Worm (Caenorhabditis elegans) whole organism, L2 larva: Measurements from ENCODE around the gene F46H5.4.

Experiments used
- C34F6.9 ChIP-seq: fragments of 150-350 bp; optimal IDR thresholded peaks from 2 replicates; lab custom pipeline; 2014; ENCODE audit warnings: missing biosample characterization, missing genetic modification characterization
- F13H6.1 ChIP-seq: sonication (generic microtip); optimal IDR thresholded peaks from 2 replicates; lab custom pipeline; 2016; ENCODE audit warnings: missing genetic modification characterization, missing compliant biosample characterization
- R02D3.7 ChIP-seq: fragments of 150-350 bp; optimal IDR thresholded peaks from 2 replicates; lab custom pipeline; 2014; ENCODE audit warnings: missing biosample characterization, missing genetic modification characterization
- Y55F3AM.14 ChIP-seq: fragments of 200-800 bp; sonication (Bioruptor generic); optimal IDR thresholded peaks from 2 replicates; lab custom pipeline; 2018; ENCODE audit warnings: mild to moderate bottlenecking, missing genetic modification characterization, missing compliant biosample characterization
- ZK546.5 ChIP-seq: sonication (generic microtip); optimal IDR thresholded peaks from 2 replicates; lab custom pipeline; 2017; ENCODE audit warnings: missing biosample characterization, missing genetic modification characterization
- alr-1 ChIP-seq: fragments of 150-350 bp; optimal IDR thresholded peaks from 2 replicates; lab custom pipeline; 2014; ENCODE audit warnings: missing biosample characterization, missing genetic modification characterization
- aly-2 ChIP-seq: fragments of 150-350 bp; optimal IDR thresholded peaks from 2 replicates; lab custom pipeline; 2014; ENCODE audit warnings: missing biosample characterization, missing genetic modification characterization
- ama-1 ChIP-seq: fragments of 150-350 bp; optimal IDR thresholded peaks from 2 replicates; lab custom pipeline; 2018; ENCODE audit warnings: inconsistent platforms
- blmp-1 ChIP-seq: sonication (generic microtip); optimal IDR thresholded peaks from 2 replicates; lab custom pipeline; 2017; ENCODE audit warnings: missing genetic modification characterization, mild to moderate bottlenecking, missing compliant biosample characterization, antibody characterized with exemption, moderate library complexity; ENCODE audit not compliant: insufficient read depth
- ceh-16 ChIP-seq: fragments of 150-350 bp; optimal IDR thresholded peaks from 2 replicates; lab custom pipeline; 2014; ENCODE audit warnings: missing biosample characterization, missing genetic modification characterization
- ceh-82 ChIP-seq: fragments of 150-350 bp; optimal IDR thresholded peaks from 2 replicates; lab custom pipeline; 2014; ENCODE audit warnings: missing biosample characterization, missing genetic modification characterization
- crh-2 ChIP-seq: sonication (generic microtip); optimal IDR thresholded peaks from 2 replicates; lab custom pipeline; 2017; ENCODE audit warnings: missing biosample characterization, missing genetic modification characterization
- dmd-4 ChIP-seq: sonication (generic microtip); optimal IDR thresholded peaks from 2 replicates; lab custom pipeline; 2017; ENCODE audit warnings: missing biosample characterization, missing genetic modification characterization
- egl-27 ChIP-seq: sonication (generic microtip); optimal IDR thresholded peaks from 3 replicates; lab custom pipeline; 2017; ENCODE audit warnings: missing biosample characterization, missing genetic modification reagents, missing genetic modification characterization
- fos-1 ChIP-seq: fragments of 150-350 bp; optimal IDR thresholded peaks from 2 replicates; lab custom pipeline; 2014; ENCODE audit warnings: missing biosample characterization, missing genetic modification characterization
- gmeb-1 ChIP-seq: fragments of 150-350 bp; optimal IDR thresholded peaks from 2 replicates; lab custom pipeline; 2014; ENCODE audit warnings: missing biosample characterization, missing genetic modification characterization
- lin-11 ChIP-seq: fragments of 150-350 bp; sonication (generic microtip); optimal IDR thresholded peaks from 2 replicates; lab custom pipeline; 2014; ENCODE audit warnings: missing biosample characterization, missing genetic modification characterization, inconsistent platforms, mixed read lengths
- lin-13 ChIP-seq: fragments of 150-350 bp; optimal IDR thresholded peaks from 2 replicates; lab custom pipeline; 2014; ENCODE audit warnings: missing biosample characterization, missing genetic modification reagents, missing genetic modification characterization
- lin-39 ChIP-seq: fragments of 150-350 bp; optimal IDR thresholded peaks from 2 replicates; lab custom pipeline; 2014; ENCODE audit warnings: missing biosample characterization, missing genetic modification reagents, missing genetic modification characterization
- lsy-2 ChIP-seq, 2 experiments: fragments of 150-350 bp in 1 of 2; sonication (generic microtip) in 1 of 2; optimal IDR thresholded peaks; 2 replicates each; lab custom pipeline; 2014 to 2017; ENCODE audit warnings: missing biosample characterization in 2 of 2, missing genetic modification characterization in 2 of 2
- mab-5 ChIP-seq: fragments of 150-350 bp; optimal IDR thresholded peaks from 2 replicates; lab custom pipeline; 2014; ENCODE audit warnings: missing biosample characterization, missing genetic modification characterization
- mbf-1 ChIP-seq: sonication (generic microtip); optimal IDR thresholded peaks from 2 replicates; lab custom pipeline; 2017; ENCODE audit warnings: missing biosample characterization, missing genetic modification characterization
- nhr-10 ChIP-seq: sonication (generic microtip); optimal IDR thresholded peaks from 2 replicates; lab custom pipeline; 2017; ENCODE audit warnings: missing biosample characterization, missing genetic modification characterization
- nhr-11 ChIP-seq: fragments of 150-350 bp; optimal IDR thresholded peaks from 2 replicates; lab custom pipeline; 2014; ENCODE audit warnings: missing biosample characterization, missing genetic modification characterization
- nhr-12 ChIP-seq: fragments of 150-350 bp; optimal IDR thresholded peaks from 2 replicates; lab custom pipeline; 2014; ENCODE audit warnings: missing biosample characterization, missing genetic modification characterization
- nhr-129 ChIP-seq: fragments of 150-350 bp; optimal IDR thresholded peaks from 2 replicates; lab custom pipeline; 2014; ENCODE audit warnings: missing biosample characterization, missing genetic modification characterization
- nhr-21 ChIP-seq: fragments of 150-350 bp; optimal IDR thresholded peaks from 2 replicates; lab custom pipeline; 2014; ENCODE audit warnings: missing biosample characterization, missing genetic modification characterization
- nhr-23 ChIP-seq: fragments of 150-350 bp; optimal IDR thresholded peaks from 2 replicates; lab custom pipeline; 2014; ENCODE audit warnings: missing biosample characterization, missing genetic modification reagents, missing genetic modification characterization
- nhr-25 ChIP-seq: fragments of 150-350 bp; sonication (generic microtip); optimal IDR thresholded peaks from 3 replicates; lab custom pipeline; 2014; ENCODE audit warnings: missing biosample characterization, missing genetic modification characterization
- nhr-6 ChIP-seq: fragments of 150-350 bp; optimal IDR thresholded peaks from 2 replicates; lab custom pipeline; 2014; ENCODE audit warnings: missing biosample characterization, missing genetic modification characterization
- nhr-77 ChIP-seq: fragments of 150-350 bp; optimal IDR thresholded peaks from 2 replicates; lab custom pipeline; 2014; ENCODE audit warnings: missing biosample characterization, missing genetic modification characterization
- peb-1 ChIP-seq: fragments of 150-350 bp; optimal IDR thresholded peaks from 2 replicates; lab custom pipeline; 2014; ENCODE audit warnings: missing biosample characterization, missing genetic modification characterization
- sem-4 ChIP-seq: fragments of 150-350 bp; optimal IDR thresholded peaks from 2 replicates; lab custom pipeline; 2014; ENCODE audit warnings: missing biosample characterization, missing genetic modification reagents, missing genetic modification characterization
- skn-1 ChIP-seq: sonication (generic microtip); optimal IDR thresholded peaks from 2 replicates; lab custom pipeline; 2017; ENCODE audit warnings: missing biosample characterization, missing genetic modification characterization
- sma-3 ChIP-seq: sonication (generic microtip); optimal IDR thresholded peaks from 2 replicates; lab custom pipeline; 2016; ENCODE audit warnings: missing genetic modification reagents, missing genetic modification characterization, missing compliant biosample characterization
- sma-9 ChIP-seq, 2 experiments: fragments of 150-350 bp in 1 of 2; sonication (generic microtip) in 1 of 2; optimal IDR thresholded peaks; 2 replicates each; lab custom pipeline; 2014 to 2016; ENCODE audit warnings: missing genetic modification characterization in 2 of 2, mild to moderate bottlenecking in 1 of 2, missing biosample characterization in 1 of 2, missing compliant biosample characterization in 1 of 2, missing genetic modification reagents in 1 of 2, moderate library complexity in 1 of 2
- snpc-4 ChIP-seq: fragments of 150-350 bp; optimal IDR thresholded peaks from 2 replicates; lab custom pipeline; 2014; ENCODE audit warnings: missing biosample characterization, missing genetic modification characterization
- unc-39 ChIP-seq: fragments of 150-350 bp; optimal IDR thresholded peaks from 2 replicates; lab custom pipeline; 2014; ENCODE audit warnings: missing biosample characterization, missing genetic modification characterization
- unc-55 ChIP-seq: fragments of 150-350 bp; sonication (generic microtip); optimal IDR thresholded peaks from 3 replicates; lab custom pipeline; 2014; ENCODE audit warnings: missing biosample characterization, missing genetic modification reagents, missing genetic modification characterization
- zag-1 ChIP-seq: fragments of 150-350 bp; optimal IDR thresholded peaks from 2 replicates; lab custom pipeline; 2014; ENCODE audit warnings: missing biosample characterization, missing genetic modification characterization
- ztf-11 ChIP-seq: sonication (generic microtip); optimal IDR thresholded peaks from 2 replicates; lab custom pipeline; 2017; ENCODE audit warnings: missing biosample characterization, missing genetic modification characterization
- ztf-4 ChIP-seq: fragments of 150-350 bp; optimal IDR thresholded peaks from 2 replicates; lab custom pipeline; 2014; ENCODE audit warnings: missing biosample characterization, missing genetic modification characterization

Gene F46H5.4

DNA sequence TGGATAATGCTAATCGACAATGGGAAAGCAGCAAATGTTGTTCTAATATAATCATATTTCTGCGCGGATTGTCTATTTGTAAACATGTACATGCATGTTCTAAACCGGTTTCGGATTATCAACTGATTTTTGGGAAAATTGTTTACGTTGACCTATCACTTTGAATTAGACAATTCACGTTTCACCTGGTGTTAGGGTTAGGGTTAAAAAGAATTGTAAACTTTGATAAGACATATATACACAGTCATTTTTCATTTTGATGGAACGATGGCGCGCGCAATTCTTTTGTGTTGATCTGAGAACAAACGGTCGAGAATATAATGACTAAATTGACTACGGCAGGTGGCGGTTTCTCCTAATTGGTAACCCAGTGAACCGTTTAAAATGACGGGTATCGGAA, 12.3 kb downstream of the F46H5.4 start (continued):
- TF ChIP-seq nhr-25 (peak; percentile 55), mab-5 (tag; lab: Kevin White, UChicago) (no peak), ceh-82 (tag; lab: Kevin White, UChicago) (no peak), F13H6.1 (tag; lab: Kevin White, UChicago) (no peak), zag-1 (tag; lab: Kevin White, UChicago) (no peak), R02D3.7 (no peak), gmeb-1 (tag; lab: Kevin White, UChicago) (peak; percentile 1), lin-13 (no peak), blmp-1 (tag; lab: Kevin White, UChicago) (no peak), unc-39 (tag; lab: Kevin White, UChicago) (no peak), snpc-4 (no peak), mbf-1 (no peak), ZK546.5 (no peak), ztf-4 (tag; lab: Kevin White, UChicago) (no peak)

DNA sequence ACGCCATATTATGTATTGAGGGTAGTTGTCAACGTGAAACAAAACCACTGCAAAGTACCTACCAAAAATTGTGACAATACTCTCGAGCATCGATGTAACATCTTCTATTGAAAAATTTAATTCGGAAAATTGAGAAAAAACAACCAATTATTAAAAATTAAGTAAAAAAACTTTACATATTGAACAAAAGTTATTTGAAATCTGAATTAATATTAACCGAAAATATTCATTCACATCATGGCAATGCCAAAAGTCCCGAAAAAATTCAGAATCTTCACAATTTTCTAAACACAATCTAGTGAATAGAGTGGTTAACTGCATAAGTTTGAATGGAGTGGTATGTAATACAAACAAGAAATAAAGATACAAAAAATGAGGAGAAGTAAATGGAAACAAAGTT, 15.8 kb downstream of the F46H5.4 start, which contains the start of gene F46H5.3:
Gene F46H5.3, minus strand, starts transcription at position 101 of the 400 bp plus-strand sequence.
- TF ChIP-seq ztf-4 (tag; lab: Kevin White, UChicago) (no peak), mab-5 (tag; lab: Kevin White, UChicago) (no peak), fos-1 (no peak), lin-39 (no peak), ceh-82 (tag; lab: Kevin White, UChicago) (no peak), ceh-16 (no peak), mbf-1 (no peak)

DNA sequence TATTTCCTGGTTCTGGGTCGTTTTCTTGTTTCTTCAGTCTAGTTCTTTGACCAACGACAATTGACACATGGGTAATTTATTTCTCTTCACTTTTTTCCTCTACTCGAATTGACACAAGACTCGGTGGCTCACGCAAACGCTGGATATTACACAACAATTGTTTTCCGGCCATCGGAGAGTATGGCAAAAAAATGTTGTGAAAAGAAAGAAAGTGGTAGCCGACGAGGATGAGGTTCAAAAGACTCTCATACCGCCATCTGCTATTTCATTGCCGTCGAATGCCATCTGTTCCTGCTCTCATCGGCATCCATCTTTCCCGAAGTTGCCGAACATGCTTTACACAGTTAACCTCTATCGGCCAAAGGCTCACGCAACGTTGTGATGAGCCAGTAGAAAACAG, 17.7 kb downstream of the F46H5.4 start:
- TF ChIP-seq unc-55: no peak
- TF ChIP-seq gmeb-1 (tag; lab: Kevin White, UChicago): no peak
- TF ChIP-seq lin-13: peak; percentile 6
- no peak for TF ChIP-seq snpc-4
- TF ChIP-seq nhr-6 (tag; lab: Kevin White, UChicago): peak; percentile 39
- no peak for TF ChIP-seq ama-1 (lab: Kevin White, UChicago)
- TF ChIP-seq lsy-2 (tag; optimal IDR thresholded peaks at IDR 0.05; lab: Kevin White, UChicago): peak in 1 of 2 experiments; percentile 48
- TF ChIP-seq ztf-4 (tag; lab: Kevin White, UChicago): peak; percentile 55
- no peak for TF ChIP-seq aly-2 (tag; lab: Kevin White, UChicago)
- no peak for TF ChIP-seq nhr-11 (tag; lab: Kevin White, UChicago)
- no peak for TF ChIP-seq ceh-82 (tag; lab: Kevin White, UChicago)
- TF ChIP-seq sma-9 (GFP tag; optimal IDR thresholded peaks at IDR 0.05; lab: Kevin White, UChicago): peak; percentile 51
- no peak for TF ChIP-seq sma-9 (tag; optimal IDR thresholded peaks at IDR 0.05; lab: Kevin White, UChicago)
- TF ChIP-seq skn-1 (tag; lab: Kevin White, UChicago): no peak
- TF ChIP-seq alr-1: no peak
- no peak for TF ChIP-seq nhr-21 (tag; lab: Kevin White, UChicago)
- TF ChIP-seq sem-4 (tag; lab: Kevin White, UChicago): peak; percentile 56
- TF ChIP-seq egl-27 (tag; lab: Kevin White, UChicago): no peak
- TF ChIP-seq R02D3.7: no peak
- TF ChIP-seq dmd-4: no peak
- no peak for TF ChIP-seq crh-2 (tag; lab: Kevin White, UChicago)
- peak; percentile 85 for TF ChIP-seq nhr-129 (tag; lab: Kevin White, UChicago)
- no peak for TF ChIP-seq nhr-77 (tag; lab: Kevin White, UChicago)
- no peak for TF ChIP-seq nhr-10 (tag; lab: Kevin White, UChicago)
- TF ChIP-seq lin-39: no peak
- no peak for TF ChIP-seq sma-3 (GFP tag; lab: Kevin White, UChicago)
- TF ChIP-seq lin-11 (tag; lab: Kevin White, UChicago): no peak
- TF ChIP-seq fos-1: no peak
- TF ChIP-seq Y55F3AM.14 (GFP tag; lab: Kevin White, UChicago): no peak
- no peak for TF ChIP-seq nhr-25
- TF ChIP-seq nhr-23 (tag; lab: Kevin White, UChicago): no peak
- no peak for TF ChIP-seq nhr-12 (tag; lab: Kevin White, UChicago)
- no peak for TF ChIP-seq ceh-16
- peak; percentile 57 for TF ChIP-seq mab-5 (tag; lab: Kevin White, UChicago)
- no peak for TF ChIP-seq unc-39 (tag; lab: Kevin White, UChicago)
- TF ChIP-seq C34F6.9 (tag; lab: Kevin White, UChicago): peak; percentile 45
- TF ChIP-seq peb-1 (tag; lab: Kevin White, UChicago): no peak
- TF ChIP-seq ztf-11 (tag; lab: Kevin White, UChicago): no peak
- peak; percentile 87 for TF ChIP-seq F13H6.1 (tag; lab: Kevin White, UChicago)
